Fruit fly (Drosophila melanogaster) whole organism, embryonic: Measurements from ENCODE around the gene Kdsr.

Source experiments
- Adf1 ChIP-seq: fragments of 200-800 bp; sonication (Bioruptor generic); IDR thresholded peaks from 2 replicates; pipeline ENCODE4 v1.3.6; 2022; ENCODE audit warnings: missing biosample characterization, missing genetic modification characterization
- B-H2 ChIP-seq: fragments of 200-800 bp; sonication (Bioruptor generic); optimal IDR thresholded peaks from 2 replicates; lab custom pipeline; 2018; ENCODE audit warnings: missing biosample characterization, mild to moderate bottlenecking, missing genetic modification characterization
- CG10209 ChIP-seq: fragments of 200-800 bp; sonication (Bioruptor generic); optimal IDR thresholded peaks from 3 replicates; lab custom pipeline; 2017; ENCODE audit warnings: missing biosample characterization, mild to moderate bottlenecking, missing genetic modification characterization, missing genetic modification reagents
- CG11093 ChIP-seq: fragments of 200-800 bp; sonication (Bioruptor generic); IDR thresholded peaks from 3 replicates; pipeline ENCODE4 v1.3.6; 2022; ENCODE audit warnings: missing biosample characterization, missing genetic modification characterization
- CG11398 ChIP-seq: fragments of 200-800 bp; sonication (Bioruptor generic); optimal IDR thresholded peaks from 2 replicates; lab custom pipeline; 2016; ENCODE audit warnings: missing biosample characterization, missing genetic modification characterization
- CG11504 ChIP-seq: fragments of 200-800 bp; sonication (Bioruptor generic); optimal IDR thresholded peaks from 3 replicates; lab custom pipeline; 2019; ENCODE audit warnings: missing biosample characterization, mild to moderate bottlenecking, missing genetic modification characterization, moderate library complexity
- CG1233 ChIP-seq: fragments of 200-800 bp; sonication (Bioruptor generic); optimal IDR thresholded peaks from 4 replicates; lab custom pipeline; 2018; ENCODE audit warnings: missing biosample characterization, mild to moderate bottlenecking, missing genetic modification characterization
- CG13775 ChIP-seq: fragments of 200-800 bp; sonication (Bioruptor generic); optimal IDR thresholded peaks from 3 replicates; lab custom pipeline; 2017; ENCODE audit warnings: missing biosample characterization, mild to moderate bottlenecking, missing genetic modification characterization
- CG14667 ChIP-seq: fragments of 200-800 bp; sonication (Bioruptor generic); IDR thresholded peaks from 2 replicates; pipeline ENCODE4 v1.3.6; 2022; ENCODE audit warnings: missing biosample characterization, missing genetic modification characterization
- CG17385 ChIP-seq: fragments of 200-800 bp; sonication (Bioruptor generic); optimal IDR thresholded peaks from 3 replicates; lab custom pipeline; 2018; ENCODE audit warnings: missing biosample characterization, mild to moderate bottlenecking, missing genetic modification characterization
- CG4404 ChIP-seq: fragments of 200-800 bp; sonication (Bioruptor generic); IDR thresholded peaks from 2 replicates; pipeline ENCODE4 v1.3.6; 2022; ENCODE audit warnings: missing biosample characterization, missing genetic modification characterization
- CG4730 ChIP-seq: fragments of 200-800 bp; sonication (Bioruptor generic); IDR thresholded peaks from 2 replicates; pipeline ENCODE4 v1.3.6; 2022; ENCODE audit warnings: missing biosample characterization, missing genetic modification characterization
- CG7556 ChIP-seq: fragments of 200-800 bp; sonication (Bioruptor generic); optimal IDR thresholded peaks from 2 replicates; lab custom pipeline; 2017; ENCODE audit warnings: missing biosample characterization, mild to moderate bottlenecking, missing genetic modification characterization
- CG7786 ChIP-seq: fragments of 200-800 bp; sonication (Bioruptor generic); optimal IDR thresholded peaks from 2 replicates; lab custom pipeline; 2016; ENCODE audit warnings: missing biosample characterization, missing genetic modification characterization
- CG7839 ChIP-seq: fragments of 200-800 bp; sonication (Bioruptor generic); optimal IDR thresholded peaks from 3 replicates; lab custom pipeline; 2018; ENCODE audit warnings: missing biosample characterization, mild to moderate bottlenecking, missing genetic modification characterization, moderate library complexity
- CG8388 ChIP-seq: fragments of 200-800 bp; sonication (Bioruptor generic); optimal IDR thresholded peaks from 2 replicates; lab custom pipeline; 2019; ENCODE audit warnings: missing biosample characterization, mild to moderate bottlenecking, missing genetic modification characterization, moderate library complexity
- CG8924 ChIP-seq: fragments of 200-800 bp; optimal IDR thresholded peaks from 3 replicates; lab custom pipeline; 2019; ENCODE audit warnings: missing biosample characterization, mild to moderate bottlenecking, missing genetic modification characterization, moderate library complexity
- CG9609 ChIP-seq: fragments of 200-800 bp; sonication (Bioruptor generic); optimal IDR thresholded peaks from 3 replicates; lab custom pipeline; 2016; ENCODE audit warnings: missing biosample characterization, missing genetic modification characterization
- Dad ChIP-seq: fragments of 200-800 bp; sonication (Bioruptor generic); optimal IDR thresholded peaks from 3 replicates; lab custom pipeline; 2016; ENCODE audit warnings: missing biosample characterization, missing genetic modification characterization
- Dp ChIP-seq: fragments of 200-800 bp; sonication (Bioruptor generic); optimal IDR thresholded peaks from 2 replicates; lab custom pipeline; 2018; ENCODE audit warnings: missing biosample characterization, mild to moderate bottlenecking, missing genetic modification characterization, moderate library complexity
- Ets65A ChIP-seq: fragments of 200-800 bp; sonication (Bioruptor generic); peaks from one replicate; lab custom pipeline; 2016; ENCODE audit warnings: missing biosample characterization, missing genetic modification characterization
- Fer1 ChIP-seq: fragments of 200-800 bp; sonication (Bioruptor generic); optimal IDR thresholded peaks from 2 replicates; lab custom pipeline; 2017; ENCODE audit warnings: missing biosample characterization, mild to moderate bottlenecking, missing genetic modification characterization
- Fer3 ChIP-seq: fragments of 200-800 bp; sonication (Bioruptor generic); optimal IDR thresholded peaks from 2 replicates; lab custom pipeline; 2018; ENCODE audit warnings: missing biosample characterization, mild to moderate bottlenecking, missing genetic modification characterization, moderate library complexity
- Gsc ChIP-seq: fragments of 200-800 bp; sonication (Bioruptor generic); IDR thresholded peaks from 2 replicates; pipeline ENCODE4 v1.3.6; 2022; ENCODE audit warnings: missing biosample characterization, missing genetic modification characterization
- Hmr ChIP-seq: fragments of 200-800 bp; sonication (Bioruptor generic); optimal IDR thresholded peaks from 3 replicates; lab custom pipeline; 2017; ENCODE audit warnings: mild to moderate bottlenecking, missing biosample characterization, missing genetic modification reagents, missing genetic modification characterization
- Lim3 ChIP-seq: fragments of 200-800 bp; sonication (Bioruptor generic); IDR thresholded peaks from 2 replicates; pipeline ENCODE4 v1.3.6; 2022; ENCODE audit warnings: missing biosample characterization, missing genetic modification characterization
- MBD-R2 ChIP-seq: fragments of 200-800 bp; sonication (Bioruptor generic); IDR thresholded peaks from 2 replicates; pipeline ENCODE4 v1.3.6; 2022; ENCODE audit warnings: missing biosample characterization, missing genetic modification characterization
- Med ChIP-seq: fragments of 200-800 bp; sonication (Bioruptor generic); peaks from one replicate; lab custom pipeline; 2016; ENCODE audit warnings: missing biosample characterization, missing genetic modification characterization, mild to moderate bottlenecking, inconsistent platforms, moderate library complexity
- Mes4 ChIP-seq: fragments of 200-800 bp; sonication (Bioruptor generic); optimal IDR thresholded peaks from 2 replicates; lab custom pipeline; 2016; ENCODE audit warnings: missing biosample characterization, missing genetic modification characterization
- Mrtf ChIP-seq: fragments of 200-800 bp; sonication (Bioruptor generic); IDR thresholded peaks from 3 replicates; pipeline ENCODE4 v1.3.6; 2022; ENCODE audit warnings: missing biosample characterization, missing genetic modification characterization
- Myb ChIP-seq: fragments of 200-800 bp; sonication (Bioruptor generic); optimal IDR thresholded peaks from 2 replicates; lab custom pipeline; 2016; ENCODE audit warnings: missing biosample characterization, missing genetic modification characterization
- Stat92E ChIP-seq, 3 experiments: fragments of >200 bp in 2 of 3; fragments of 200-800 bp in 1 of 3; sonication (Bioruptor generic) in 1 of 3; optimal IDR thresholded peaks; 2 replicates each; lab custom pipeline; 2017 to 2019; ENCODE audit warnings: missing biosample characterization in 3 of 3, missing genetic modification characterization in 3 of 3, mild to moderate bottlenecking in 1 of 3, moderate library complexity in 1 of 3
- Xrp1 ChIP-seq: fragments of 200-800 bp; sonication (Bioruptor generic); IDR thresholded peaks from 2 replicates; pipeline ENCODE4 v1.3.6; 2022; ENCODE audit warnings: missing biosample characterization, missing genetic modification characterization
- ab ChIP-seq: fragments of 200-800 bp; sonication (Bioruptor generic); optimal IDR thresholded peaks from 2 replicates; lab custom pipeline; 2016; ENCODE audit warnings: missing biosample characterization, missing genetic modification characterization
- ac ChIP-seq: fragments of 200-800 bp; sonication (Bioruptor generic); optimal IDR thresholded peaks from 3 replicates; lab custom pipeline; 2017; ENCODE audit warnings: missing biosample characterization, mild to moderate bottlenecking, missing genetic modification characterization
- bab2 ChIP-seq: fragments of 200-800 bp; sonication (Bioruptor generic); optimal IDR thresholded peaks from 2 replicates; lab custom pipeline; 2016; ENCODE audit warnings: missing biosample characterization, missing genetic modification characterization
- ci ChIP-seq: fragments of 200-800 bp; sonication (Bioruptor generic); IDR thresholded peaks from 3 replicates; pipeline ENCODE4 v1.3.6; 2022; ENCODE audit warnings: missing biosample characterization, missing genetic modification characterization
- crp ChIP-seq, 2 experiments: fragments of 200-800 bp; sonication (Bioruptor generic); optimal IDR thresholded peaks; 2 replicates in 1 of 2; 3 replicates in 1 of 2; lab custom pipeline; 2017; ENCODE audit warnings: missing biosample characterization in 2 of 2, missing genetic modification characterization in 2 of 2, mild to moderate bottlenecking in 1 of 2, moderate library complexity in 1 of 2
- dati ChIP-seq: fragments of 200-800 bp; sonication (Bioruptor generic); IDR thresholded peaks from 2 replicates; pipeline ENCODE4 v1.3.6; 2022; ENCODE audit warnings: missing biosample characterization, missing genetic modification characterization
- dm ChIP-seq: fragments of 200-800 bp; sonication (Bioruptor generic); optimal IDR thresholded peaks from 3 replicates; lab custom pipeline; 2016; ENCODE audit warnings: missing biosample characterization, missing genetic modification characterization
- dysf ChIP-seq: fragments of 200-800 bp; sonication (Bioruptor generic); IDR thresholded peaks from 3 replicates; pipeline ENCODE4 v1.3.6; 2022; ENCODE audit warnings: missing biosample characterization, missing genetic modification characterization
- exex ChIP-seq: fragments of 200-800 bp; sonication (Bioruptor generic); optimal IDR thresholded peaks from 4 replicates; lab custom pipeline; 2018; ENCODE audit warnings: missing biosample characterization, mild to moderate bottlenecking, missing genetic modification characterization, moderate library complexity
- eyg ChIP-seq: fragments of 200-800 bp; sonication (Bioruptor generic); optimal IDR thresholded peaks from 3 replicates; lab custom pipeline; 2016; ENCODE audit warnings: missing biosample characterization, missing genetic modification characterization
- odd ChIP-seq: fragments of 200-800 bp; sonication (Bioruptor generic); optimal IDR thresholded peaks from 2 replicates; lab custom pipeline; 2017; ENCODE audit warnings: missing biosample characterization, mild to moderate bottlenecking, missing genetic modification characterization
- sens-2 ChIP-seq: fragments of 200-800 bp; sonication (Bioruptor generic); IDR thresholded peaks from 2 replicates; pipeline ENCODE4 v1.3.6; 2022; ENCODE audit warnings: missing biosample characterization, missing genetic modification characterization
- sim ChIP-seq: fragments of 200-800 bp; sonication (Bioruptor generic); IDR thresholded peaks from 2 replicates; pipeline ENCODE4 v1.3.6; 2022; ENCODE audit warnings: missing biosample characterization, missing genetic modification characterization
- sqz ChIP-seq: fragments of 200-800 bp; sonication (Bioruptor generic); optimal IDR thresholded peaks from 3 replicates; lab custom pipeline; 2018; ENCODE audit warnings: missing biosample characterization, mild to moderate bottlenecking, missing genetic modification characterization
- tap ChIP-seq: fragments of 200-800 bp; optimal IDR thresholded peaks from 3 replicates; lab custom pipeline; 2019; ENCODE audit warnings: missing biosample characterization, mild to moderate bottlenecking, missing genetic modification characterization, moderate library complexity
- usp ChIP-seq: fragments of >200 bp; optimal IDR thresholded peaks from 2 replicates; lab custom pipeline; 2017; ENCODE audit warnings: missing biosample characterization, missing genetic modification characterization
- wor ChIP-seq: fragments of 200-800 bp; sonication (Bioruptor generic); IDR thresholded peaks from 2 replicates; pipeline ENCODE4 v1.3.6; 2022; ENCODE audit warnings: missing biosample characterization, missing genetic modification characterization
- zf30C ChIP-seq: fragments of 200-800 bp; sonication (Bioruptor generic); optimal IDR thresholded peaks from 3 replicates; lab custom pipeline; 2018; ENCODE audit warnings: missing biosample characterization, mild to moderate bottlenecking, missing genetic modification characterization

The Kdsr gene

dm6 chr3R:25258628-25259240 lies 3.6 kb downstream of the Kdsr start, which contains the start of gene CG11857 (continued):
- peak; percentile 99 for TF ChIP-seq sens-2 (GFP tag; lab: Robert Waterston, UW)
- peak; percentile 65 for TF ChIP-seq Dp (GFP tag; lab: Kevin White, UChicago)
- peak; percentile 89 for TF ChIP-seq ac (GFP tag; lab: Kevin White, UChicago)
- peak; percentile 95 for TF ChIP-seq Lim3
- TF ChIP-seq CG10209 (GFP tag; lab: Kevin White, UChicago), result peak; percentile 97
- TF ChIP-seq Xrp1 (GFP tag; lab: Robert Waterston, UW), result peak; percentile 99
- TF ChIP-seq CG8388 (GFP tag; lab: Kevin White, UChicago), result peak; percentile 95
- peak; percentile 95 for TF ChIP-seq dati
- TF ChIP-seq exex, result peak; percentile 89
- peak; percentile 95 for TF ChIP-seq sim (GFP tag; lab: Robert Waterston, UW)
- TF ChIP-seq dysf (GFP tag; lab: Robert Waterston, UW), result peak; percentile 99
- TF ChIP-seq eyg (GFP tag; lab: Kevin White, UChicago), result peak; percentile 94
- peak; percentile 94 for TF ChIP-seq CG17385
- peak; percentile 89 for TF ChIP-seq odd (GFP tag; lab: Kevin White, UChicago)
- peak; percentile 98 for TF ChIP-seq CG13775 (GFP tag; lab: Kevin White, UChicago)
- peak; percentile 27 for TF ChIP-seq zf30C (GFP tag; lab: Kevin White, UChicago)
- peak; percentile 94 for TF ChIP-seq CG11398
- peak; percentile 89 for TF ChIP-seq Myb (GFP tag; lab: Kevin White, UChicago)
- TF ChIP-seq CG11093 (GFP tag; lab: Robert Waterston, UW), result peak; percentile 99
- peak; percentile 98 for TF ChIP-seq CG7839
- no peak for TF ChIP-seq usp (GFP tag; lab: Kevin White, UChicago)
- TF ChIP-seq CG4404 (GFP tag; lab: Robert Waterston, UW), result peak; percentile 100
- TF ChIP-seq CG4730 (GFP tag; lab: Robert Waterston, UW), result peak; percentile 99
- TF ChIP-seq Mes4 (GFP tag; lab: Kevin White, UChicago), result peak; percentile 94
- peak; percentile 99 for TF ChIP-seq MBD-R2 (GFP tag; lab: Robert Waterston, UW)
- TF ChIP-seq ci (GFP tag; lab: Robert Waterston, UW), result peak; percentile 99
- peak; percentile 100 for TF ChIP-seq Ets65A (GFP tag; lab: Kevin White, UChicago)
- TF ChIP-seq Adf1 (GFP tag; lab: Robert Waterston, UW), result peak; percentile 89
- TF ChIP-seq tap, result peak; percentile 95
- peak; percentile 98 for TF ChIP-seq CG9609 (GFP tag; lab: Kevin White, UChicago)
- peak; percentile 99 for TF ChIP-seq wor (GFP tag; lab: Robert Waterston, UW)
- peak; percentile 98 for TF ChIP-seq bab2 (GFP tag; lab: Kevin White, UChicago)
- peak; percentile 91 for TF ChIP-seq ab
- TF ChIP-seq Hmr (GFP tag; lab: Kevin White, UChicago), result peak; percentile 97
- peak; percentile 94 for TF ChIP-seq Fer1 (GFP tag; lab: Kevin White, UChicago)
- TF ChIP-seq dm, result peak; percentile 93
- peak; percentile 96 for TF ChIP-seq CG7556 (GFP tag; lab: Kevin White, UChicago)
- no peak for TF ChIP-seq sqz
- peak; percentile 98 for TF ChIP-seq B-H2 (GFP tag; lab: Kevin White, UChicago)
- peak; percentile 98 for TF ChIP-seq CG1233 (GFP tag; lab: Kevin White, UChicago)
- TF ChIP-seq crp (GFP tag; optimal IDR thresholded peaks at IDR 0.05; lab: Kevin White, UChicago), result peak in 1 of 2 experiments; percentile 72
- peak; percentile 95 for TF ChIP-seq CG11504 (tag; lab: Kevin White, UChicago)
- TF ChIP-seq CG14667 (GFP tag; lab: Robert Waterston, UW), result peak; percentile 99
- peak; percentile 98 for TF ChIP-seq Fer3 (tag; lab: Kevin White, UChicago)
- peak; percentile 100 for TF ChIP-seq Med
- peak; percentile 99 for TF ChIP-seq Mrtf (GFP tag; lab: Robert Waterston, UW)
- TF ChIP-seq CG8924 (tag; lab: Kevin White, UChicago), result peak; percentile 98
- TF ChIP-seq CG7786 (GFP tag; lab: Kevin White, UChicago), result peak; percentile 98
- peak; percentile 96 for TF ChIP-seq Gsc (GFP tag; lab: Robert Waterston, UW)
- peak; percentile 97 for TF ChIP-seq Dad (GFP tag; lab: Kevin White, UChicago)
- peak in 1 of 3 experiments; percentile 91 for TF ChIP-seq Stat92E (GFP tag; optimal IDR thresholded peaks at IDR 0.05; lab: Kevin White, UChicago)
